Worm (Caenorhabditis elegans): ENCODE measurements around the gene urm-1.

- no peak for TF ChIP-seq sup-37 (GFP tag; optimal IDR thresholded peaks at IDR 0.05)
- TF ChIP-seq lin-13 (GFP tag; optimal IDR thresholded peaks at IDR 0.05) = no peak
- no peak for TF ChIP-seq rnt-1 (tag; optimal IDR thresholded peaks at IDR 0.05)
Measured at ce11 chrIII:10481497-10481896, 23.8 kb upstream of the urm-1 start.
